Worm (Caenorhabditis elegans) whole organism, young adult: ENCODE data around the gene kin-2.

Experiments
- bed-2 ChIP-seq: fragments of 200-800 bp; sonication (Bioruptor generic); IDR thresholded peaks from 2 replicates; pipeline ENCODE4 v1.3.6; 2022; ENCODE audit warnings: missing genetic modification reagents, missing genetic modification characterization, missing compliant biosample characterization
- unc-130 ChIP-seq: sonication (generic microtip); optimal IDR thresholded peaks from 2 replicates; lab custom pipeline; 2016; ENCODE audit warnings: missing genetic modification reagents, missing genetic modification characterization, missing compliant biosample characterization
- ztf-25 ChIP-seq: fragments of 200-800 bp; sonication (Bioruptor generic); IDR thresholded peaks from 2 replicates; pipeline ENCODE4 v1.3.6; 2022; ENCODE audit warnings: missing genetic modification reagents, missing genetic modification characterization, missing compliant biosample characterization

ce11 chrX:6004315-6004714 is 26.7 kb upstream of the kin-2 start:
- no peak for TF ChIP-seq bed-2 (GFP tag; lab: Robert Waterston, UW)
- TF ChIP-seq unc-130 (GFP tag; lab: Kevin White, UChicago): no peak
- TF ChIP-seq ztf-25 (GFP tag; lab: Robert Waterston, UW): no peak
